Worm (Caenorhabditis elegans) whole organism, young adult: Measurements from ENCODE around the gene fbxc-54.

Source experiments
- Y79H2A.3 ChIP-seq: fragments of 200-800 bp; sonication (Bioruptor generic); conservative IDR thresholded peaks from 2 replicates; pipeline ENCODE4 v1.3.6; 2022; ENCODE audit warnings: missing genetic modification reagents, missing genetic modification characterization, missing compliant biosample characterization
- dpl-1 ChIP-seq: fragments of 150-350 bp; optimal IDR thresholded peaks from 2 replicates; lab custom pipeline; 2014; ENCODE audit warnings: missing biosample characterization, missing genetic modification reagents, missing genetic modification characterization
- unc-130 ChIP-seq: sonication (generic microtip); optimal IDR thresholded peaks from 2 replicates; lab custom pipeline; 2016; ENCODE audit warnings: missing genetic modification reagents, missing genetic modification characterization, missing compliant biosample characterization
- ztf-25 ChIP-seq: fragments of 200-800 bp; sonication (Bioruptor generic); IDR thresholded peaks from 2 replicates; pipeline ENCODE4 v1.3.6; 2022; ENCODE audit warnings: missing genetic modification reagents, missing genetic modification characterization, missing compliant biosample characterization

DNA sequence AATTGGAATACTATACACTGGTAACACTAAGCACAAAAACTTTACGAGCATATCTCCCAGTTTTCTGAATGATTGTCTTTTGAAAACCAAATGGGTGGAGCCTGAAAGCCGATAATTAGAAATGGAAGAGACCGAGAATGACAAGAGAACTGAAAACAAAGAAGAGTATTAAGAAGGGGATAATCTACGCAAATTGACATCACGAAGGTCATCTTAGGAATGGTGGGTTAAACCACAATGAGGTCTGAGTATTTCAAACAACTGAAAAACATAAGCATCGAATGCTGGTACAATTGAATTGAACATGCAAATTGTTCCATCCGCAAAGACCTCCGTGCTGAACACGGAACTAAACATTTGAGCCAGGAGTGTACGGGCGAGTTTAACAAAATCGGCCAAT, 7.9 kb downstream of the fbxc-54 start, which contains the start of gene spp-24:
- TF ChIP-seq Y79H2A.3 (GFP tag; lab: Robert Waterston, UW) (no peak), unc-130 (no peak), ztf-25 (GFP tag; lab: Robert Waterston, UW) (no peak), dpl-1 (GFP tag; lab: Kevin White, UChicago) (no peak)
